Fruit fly (Drosophila melanogaster) whole organism, embryonic: ENCODE data around the gene Polr2D.

Source experiments
- CG10366 ChIP-seq: fragments of 200-800 bp; sonication (Bioruptor generic); IDR thresholded peaks from 2 replicates; pipeline ENCODE4 v1.3.6; 2022; ENCODE audit warnings: missing biosample characterization, missing genetic modification characterization
- CG10979 ChIP-seq: fragments of 200-800 bp; sonication (Bioruptor generic); optimal IDR thresholded peaks from 2 replicates; lab custom pipeline; 2018; ENCODE audit warnings: missing biosample characterization, mild to moderate bottlenecking, missing genetic modification characterization, moderate library complexity
- CG11085 ChIP-seq: fragments of 200-800 bp; sonication (Bioruptor generic); IDR thresholded peaks from 2 replicates; pipeline ENCODE4 v1.3.6; 2022; ENCODE audit warnings: missing biosample characterization, missing genetic modification characterization
- CG11398 ChIP-seq: fragments of 200-800 bp; sonication (Bioruptor generic); optimal IDR thresholded peaks from 2 replicates; lab custom pipeline; 2016; ENCODE audit warnings: missing biosample characterization, missing genetic modification characterization
- CG11560 ChIP-seq: fragments of 200-800 bp; sonication (Bioruptor generic); IDR thresholded peaks from 3 replicates; pipeline ENCODE4 v1.3.6; 2022; ENCODE audit warnings: missing biosample characterization, missing genetic modification characterization
- CG12104 ChIP-seq: fragments of 200-800 bp; sonication (Bioruptor generic); optimal IDR thresholded peaks from 3 replicates; lab custom pipeline; 2016; ENCODE audit warnings: missing biosample characterization, missing genetic modification characterization
- CG1233 ChIP-seq: fragments of 200-800 bp; sonication (Bioruptor generic); optimal IDR thresholded peaks from 4 replicates; lab custom pipeline; 2018; ENCODE audit warnings: missing biosample characterization, mild to moderate bottlenecking, missing genetic modification characterization
- CG12769 ChIP-seq: fragments of 200-800 bp; sonication (Bioruptor generic); optimal IDR thresholded peaks from 2 replicates; lab custom pipeline; 2019; ENCODE audit warnings: missing biosample characterization, mild to moderate bottlenecking, missing genetic modification characterization, moderate library complexity
- CG13123 ChIP-seq: fragments of 200-800 bp; sonication (Bioruptor generic); optimal IDR thresholded peaks from 2 replicates; lab custom pipeline; 2016; ENCODE audit warnings: missing biosample characterization, missing genetic modification characterization
- CG15601 ChIP-seq: fragments of 200-800 bp; sonication (Bioruptor generic); optimal IDR thresholded peaks from 3 replicates; lab custom pipeline; 2019; ENCODE audit warnings: missing biosample characterization, mild to moderate bottlenecking, missing genetic modification characterization, moderate library complexity
- CG16779 ChIP-seq: fragments of 200-800 bp; sonication (Bioruptor generic); IDR thresholded peaks from 2 replicates; pipeline ENCODE4 v1.3.6; 2022; ENCODE audit warnings: missing biosample characterization, missing genetic modification characterization
- CG2129 ChIP-seq: fragments of 200-800 bp; sonication (Bioruptor generic); IDR thresholded peaks from 2 replicates; pipeline ENCODE4 v1.3.6; 2022; ENCODE audit warnings: missing biosample characterization, missing genetic modification characterization; ENCODE audit not compliant: partially characterized antibody
- CG2712 ChIP-seq: fragments of 200-800 bp; optimal IDR thresholded peaks from 3 replicates; lab custom pipeline; 2019; ENCODE audit warnings: missing biosample characterization, mild to moderate bottlenecking, missing genetic modification characterization, moderate library complexity
- CG43689 ChIP-seq: fragments of 200-800 bp; sonication (Bioruptor generic); IDR thresholded peaks from 2 replicates; pipeline ENCODE4 v1.3.6; 2022; ENCODE audit warnings: missing biosample characterization, missing genetic modification characterization
- CG4707 ChIP-seq: fragments of 200-800 bp; sonication (Bioruptor generic); optimal IDR thresholded peaks from 2 replicates; lab custom pipeline; 2018; ENCODE audit warnings: missing biosample characterization, mild to moderate bottlenecking, missing genetic modification characterization, moderate library complexity
- CG5953 ChIP-seq: fragments of 200-800 bp; sonication (Bioruptor generic); IDR thresholded peaks from 2 replicates; pipeline ENCODE4 v1.3.6; 2022; ENCODE audit warnings: missing biosample characterization, missing genetic modification characterization
- CG7357 ChIP-seq: fragments of 200-800 bp; sonication (Bioruptor generic); IDR thresholded peaks from 3 replicates; pipeline ENCODE4 v1.3.6; 2022; ENCODE audit warnings: missing biosample characterization, missing genetic modification characterization
- CG7372 ChIP-seq: fragments of 200-800 bp; sonication (Bioruptor generic); IDR thresholded peaks from 2 replicates; pipeline ENCODE4 v1.3.6; 2022; ENCODE audit warnings: missing biosample characterization, missing genetic modification characterization
- CG7745 ChIP-seq: fragments of 200-800 bp; sonication (Bioruptor generic); optimal IDR thresholded peaks from 2 replicates; lab custom pipeline; 2018; ENCODE audit warnings: missing biosample characterization, mild to moderate bottlenecking, missing genetic modification characterization, moderate library complexity
- CG7987 ChIP-seq: fragments of 200-800 bp; sonication (Bioruptor generic); optimal IDR thresholded peaks from 2 replicates; lab custom pipeline; 2018; ENCODE audit warnings: missing biosample characterization, mild to moderate bottlenecking, missing genetic modification characterization, moderate library complexity
- CG9817 ChIP-seq: fragments of 200-800 bp; sonication (Bioruptor generic); optimal IDR thresholded peaks from 2 replicates; lab custom pipeline; 2018; ENCODE audit warnings: missing biosample characterization, mild to moderate bottlenecking, missing genetic modification characterization, moderate library complexity
- Chrac-16 ChIP-seq: fragments of 200-800 bp; sonication (Bioruptor generic); optimal IDR thresholded peaks from 3 replicates; lab custom pipeline; 2016; ENCODE audit warnings: missing biosample characterization, missing genetic modification characterization
- Dad ChIP-seq: fragments of 200-800 bp; sonication (Bioruptor generic); optimal IDR thresholded peaks from 3 replicates; lab custom pipeline; 2016; ENCODE audit warnings: missing biosample characterization, missing genetic modification characterization
- Drgx ChIP-seq: fragments of 200-800 bp; sonication (Bioruptor generic); IDR thresholded peaks from 2 replicates; pipeline ENCODE4 v1.3.6; 2022; ENCODE audit warnings: missing biosample characterization, missing genetic modification characterization
- Lim3 ChIP-seq: fragments of 200-800 bp; sonication (Bioruptor generic); IDR thresholded peaks from 2 replicates; pipeline ENCODE4 v1.3.6; 2022; ENCODE audit warnings: missing biosample characterization, missing genetic modification characterization
- Max ChIP-seq: fragments of 200-800 bp; sonication (Bioruptor generic); optimal IDR thresholded peaks from 2 replicates; lab custom pipeline; 2016; ENCODE audit warnings: missing biosample characterization, mild to moderate bottlenecking, missing genetic modification characterization
- Sry-β ChIP-seq: fragments of 200-800 bp; sonication (Bioruptor generic); optimal IDR thresholded peaks from 2 replicates; lab custom pipeline; 2018; ENCODE audit warnings: missing biosample characterization, mild to moderate bottlenecking, missing genetic modification characterization, moderate library complexity
- Sry-δ ChIP-seq: fragments of 200-800 bp; sonication (Bioruptor generic); optimal IDR thresholded peaks from 2 replicates; lab custom pipeline; 2016; ENCODE audit warnings: missing biosample characterization, missing genetic modification characterization
- Xbp1 ChIP-seq: fragments of 200-800 bp; sonication (Bioruptor generic); optimal IDR thresholded peaks from 3 replicates; lab custom pipeline; 2016; ENCODE audit warnings: missing biosample characterization, mild to moderate bottlenecking, missing genetic modification characterization
- ac ChIP-seq: fragments of 200-800 bp; sonication (Bioruptor generic); optimal IDR thresholded peaks from 3 replicates; lab custom pipeline; 2017; ENCODE audit warnings: missing biosample characterization, mild to moderate bottlenecking, missing genetic modification characterization
- az2 ChIP-seq: fragments of 200-800 bp; sonication (Bioruptor generic); optimal IDR thresholded peaks from 3 replicates; lab custom pipeline; 2016; ENCODE audit warnings: missing biosample characterization, missing genetic modification characterization
- bbx ChIP-seq: fragments of 200-800 bp; sonication (Bioruptor generic); IDR thresholded peaks from 2 replicates; pipeline ENCODE4 v1.3.6; 2022; ENCODE audit warnings: missing biosample characterization, missing genetic modification characterization; ENCODE audit not compliant: partially characterized antibody
- chinmo ChIP-seq: fragments of 200-800 bp; sonication (Bioruptor generic); IDR thresholded peaks from 4 replicates; pipeline ENCODE4 v1.3.6; 2022; ENCODE audit warnings: missing biosample characterization, missing genetic modification characterization; ENCODE audit not compliant: partially characterized antibody
- dm ChIP-seq: fragments of 200-800 bp; sonication (Bioruptor generic); optimal IDR thresholded peaks from 3 replicates; lab custom pipeline; 2016; ENCODE audit warnings: missing biosample characterization, missing genetic modification characterization
- fd64A ChIP-seq: fragments of 200-800 bp; sonication (Bioruptor generic); optimal IDR thresholded peaks from 3 replicates; lab custom pipeline; 2018; ENCODE audit warnings: missing biosample characterization, mild to moderate bottlenecking, missing genetic modification characterization
- gt ChIP-seq: fragments of 200-800 bp; sonication (Bioruptor generic); IDR thresholded peaks from 2 replicates; pipeline ENCODE4 v1.3.6; 2022; ENCODE audit warnings: missing biosample characterization, missing genetic modification characterization
- jumu ChIP-seq: fragments of 200-800 bp; sonication (Bioruptor generic); optimal IDR thresholded peaks from 3 replicates; lab custom pipeline; 2016; ENCODE audit warnings: missing biosample characterization, missing genetic modification characterization
- kay ChIP-seq: fragments of 200-800 bp; sonication (Bioruptor generic); optimal IDR thresholded peaks from 2 replicates; lab custom pipeline; 2016; ENCODE audit warnings: missing biosample characterization, missing genetic modification characterization
- klu ChIP-seq: fragments of 200-800 bp; sonication (Bioruptor generic); IDR thresholded peaks from 2 replicates; pipeline ENCODE4 v1.3.6; 2022; ENCODE audit warnings: missing biosample characterization, missing genetic modification characterization
- kni ChIP-seq: fragments of 200-800 bp; sonication (Bioruptor generic); optimal IDR thresholded peaks from 3 replicates; lab custom pipeline; 2017; ENCODE audit warnings: mild to moderate bottlenecking, missing biosample characterization, missing genetic modification reagents, missing genetic modification characterization
- mld ChIP-seq: fragments of 200-800 bp; sonication (Bioruptor generic); IDR thresholded peaks from 3 replicates; pipeline ENCODE4 v1.3.6; 2022; ENCODE audit warnings: missing biosample characterization, missing genetic modification characterization; ENCODE audit not compliant: partially characterized antibody
- nerfin-2 ChIP-seq: fragments of 200-800 bp; sonication (Bioruptor generic); IDR thresholded peaks from 2 replicates; pipeline ENCODE4 v1.3.6; 2022; ENCODE audit warnings: missing biosample characterization, missing genetic modification characterization; ENCODE audit not compliant: partially characterized antibody
- pan ChIP-seq, 4 experiments: fragments of >200 bp in 3 of 4; fragments of 200-800 bp in 1 of 4; sonication (Bioruptor generic) in 1 of 4; optimal IDR thresholded peaks in 3 of 4; IDR thresholded peaks in 1 of 4; 2 replicates each; pipeline versions ENCODE4 v1.3.6 to Lab custom; 2017 to 2022; ENCODE audit warnings: missing biosample characterization in 2 of 4, missing genetic modification characterization in 2 of 4, mixed read lengths in 1 of 4
- phol ChIP-seq: fragments of 200-800 bp; sonication (Bioruptor generic); optimal IDR thresholded peaks from 3 replicates; lab custom pipeline; 2018; ENCODE audit warnings: missing biosample characterization, mild to moderate bottlenecking, missing genetic modification characterization, moderate library complexity
- pita ChIP-seq: fragments of 200-800 bp; sonication (Bioruptor generic); optimal IDR thresholded peaks from 2 replicates; lab custom pipeline; 2017; ENCODE audit warnings: missing biosample characterization, mild to moderate bottlenecking, missing genetic modification characterization
- seq ChIP-seq: fragments of 200-800 bp; sonication (Bioruptor generic); IDR thresholded peaks from 2 replicates; pipeline ENCODE4 v1.3.6; 2022; ENCODE audit warnings: missing biosample characterization, missing genetic modification characterization
- sqz ChIP-seq: fragments of 200-800 bp; sonication (Bioruptor generic); optimal IDR thresholded peaks from 3 replicates; lab custom pipeline; 2018; ENCODE audit warnings: missing biosample characterization, mild to moderate bottlenecking, missing genetic modification characterization
- tap ChIP-seq: fragments of 200-800 bp; optimal IDR thresholded peaks from 3 replicates; lab custom pipeline; 2019; ENCODE audit warnings: missing biosample characterization, mild to moderate bottlenecking, missing genetic modification characterization, moderate library complexity
- tio ChIP-seq: fragments of 200-800 bp; sonication (Bioruptor generic); optimal IDR thresholded peaks from 2 replicates; lab custom pipeline; 2017; ENCODE audit warnings: missing biosample characterization, missing genetic modification characterization, inconsistent platforms
- zen ChIP-seq: fragments of 200-800 bp; sonication (Bioruptor generic); optimal IDR thresholded peaks from 3 replicates; lab custom pipeline; 2018; ENCODE audit warnings: missing biosample characterization, mild to moderate bottlenecking, missing genetic modification characterization, moderate library complexity

Gene Polr2D

dm6 chr3R:18223434-18223833, 31.9 kb downstream of the Polr2D start, which contains the start of the genes mTerf5 and Non3 (continued):
- TF ChIP-seq Dad (GFP tag; lab: Kevin White, UChicago) (no peak), pan (optimal IDR thresholded peaks at IDR 0.05; lab: Kevin White, UChicago) (no peak), pan (GFP tag; optimal IDR thresholded peaks at IDR 0.05 in 1 of 2, IDR thresholded peaks at IDR 0.05 in 1 of 2) (peak in 1 of 2 experiments; percentile 60), Sry-δ (GFP tag; lab: Kevin White, UChicago) (peak; percentile 85), CG11398 (no peak), CG4707 (GFP tag; lab: Kevin White, UChicago) (no peak), sqz (GFP tag; lab: Kevin White, UChicago) (no peak), CG12104 (GFP tag; lab: Kevin White, UChicago) (no peak), gt (no peak), Xbp1 (GFP tag; lab: Kevin White, UChicago) (peak; percentile 75), CG15601 (peak; percentile 54), CG2712 (tag; lab: Kevin White, UChicago) (peak; percentile 80), CG43689 (0 out of 2 replicates have a peak, but pooled peaks have one; percentile 12), CG10979 (tag; lab: Kevin White, UChicago) (peak; percentile 62), CG11085 (GFP tag; lab: Robert Waterston, UW) (no peak), CG2129 (GFP tag; lab: Robert Waterston, UW) (peak; percentile 91), Lim3 (GFP tag; lab: Robert Waterston, UW) (no peak), az2 (GFP tag; lab: Kevin White, UChicago) (peak; percentile 49), CG7987 (peak; percentile 9), chinmo (GFP tag; lab: Robert Waterston, UW) (peak; percentile 91; the same call in 3 of the 4 replicates), CG11560 (no peak), Drgx (GFP tag; lab: Robert Waterston, UW) (0 out of 2 replicates have a peak, but pooled peaks have one; percentile 24), CG10366 (GFP tag; lab: Robert Waterston, UW) (peak; percentile 27; the same call in 1 of the 2 replicates), CG13123 (peak; percentile 38), fd64A (GFP tag; lab: Kevin White, UChicago) (no peak), kni (GFP tag; lab: Kevin White, UChicago) (no peak), CG9817 (peak; percentile 68), CG16779 (GFP tag; lab: Robert Waterston, UW) (no peak), Chrac-16 (GFP tag; lab: Kevin White, UChicago) (peak; percentile 46), pita (GFP tag; lab: Kevin White, UChicago) (no peak), CG7357 (GFP tag; lab: Robert Waterston, UW) (no peak), CG7372 (GFP tag; lab: Robert Waterston, UW) (no peak), tap (tag; lab: Kevin White, UChicago) (peak; percentile 27), CG5953 (no peak), ac (no peak), phol (tag; lab: Kevin White, UChicago) (peak; percentile 68), Max (GFP tag; lab: Kevin White, UChicago) (peak; percentile 82), klu (no peak), mld (GFP tag; lab: Robert Waterston, UW) (peak; percentile 68; the same call in 1 of the 3 replicates), kay (no peak), tio (no peak), bbx (GFP tag; lab: Robert Waterston, UW) (peak; percentile 72; the same call in 1 of the 2 replicates), jumu (peak; percentile 23), nerfin-2 (GFP tag; lab: Robert Waterston, UW) (peak; percentile 72), CG1233 (no peak), Sry-β (GFP tag; lab: Kevin White, UChicago) (peak; percentile 6), zen (peak; percentile 67), dm (peak; percentile 88), seq (GFP tag; lab: Robert Waterston, UW) (no peak), CG7745 (tag; lab: Kevin White, UChicago) (no peak), CG12769 (no peak)
